Fruit fly (Drosophila melanogaster): Measurements from ENCODE around the gene CecC.

DNA sequence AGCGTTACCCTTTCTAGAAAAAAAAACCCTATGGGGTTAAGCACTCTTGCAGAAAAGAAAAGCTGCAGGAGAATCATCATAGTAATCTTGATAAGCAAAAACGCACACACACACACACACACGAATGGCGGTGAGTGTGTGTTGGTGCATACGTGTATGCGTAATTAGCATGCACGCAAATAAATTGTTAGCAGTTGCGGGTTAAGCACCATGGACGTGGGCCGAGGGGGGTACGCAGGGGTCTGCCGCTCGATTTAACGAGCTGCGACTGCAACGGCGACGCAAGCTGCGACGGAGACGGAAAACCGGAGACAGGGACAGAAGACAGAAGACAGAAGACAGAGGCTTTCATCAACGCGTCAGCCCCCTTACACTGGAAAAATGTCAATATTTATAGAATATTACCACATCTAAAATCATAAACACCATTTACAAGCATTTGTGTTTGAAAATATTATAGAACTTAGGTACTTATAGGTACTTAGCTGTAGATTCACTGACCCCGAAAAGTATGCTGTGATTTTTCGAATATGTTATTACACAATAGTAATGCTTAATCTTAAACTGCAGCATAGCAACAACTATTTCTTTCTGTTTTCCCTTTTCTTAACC lies 48.5 kb downstream of the CecC start:
- TF ChIP-seq CG15710 (tag; optimal IDR thresholded peaks at IDR 0.05) = peak; percentile 41
- TF ChIP-seq CG9948 (tag; optimal IDR thresholded peaks at IDR 0.05) = peak; percentile 73
- 0 out of 2 replicates have a peak, but pooled peaks have one; percentile 15 for TF ChIP-seq rn (GFP tag; IDR thresholded peaks at IDR 0.05)
